Fruit fly (Drosophila melanogaster) whole organism, prepupa: ENCODE data around the gene senju.
A peak's percentile ranks its signal among the peaks of the same experiment; 100 is the strongest.

Source experiments
- Blimp-1 ChIP-seq: fragments of 200-800 bp; sonication (Bioruptor generic); optimal IDR thresholded peaks from 3 replicates; lab custom pipeline; 2017; ENCODE audit warnings: missing biosample characterization, missing genetic modification characterization, mild to moderate bottlenecking, moderate library complexity, missing genetic modification reagents
- CG10631 ChIP-seq: fragments of 200-800 bp; sonication (Bioruptor generic); optimal IDR thresholded peaks from 2 replicates; lab custom pipeline; 2016; ENCODE audit warnings: missing biosample characterization, missing genetic modification characterization
- CG10669 ChIP-seq: fragments of 200-800 bp; sonication (Bioruptor generic); optimal IDR thresholded peaks from 3 replicates; lab custom pipeline; 2018; ENCODE audit warnings: missing biosample characterization, mild to moderate bottlenecking, missing genetic modification characterization, moderate library complexity
- CG11294 ChIP-seq: fragments of 200-800 bp; sonication (Bioruptor generic); IDR thresholded peaks from 2 replicates; pipeline ENCODE4 v1.3.6; 2022; ENCODE audit warnings: missing biosample characterization, missing genetic modification characterization
- CG11762 ChIP-seq: fragments of 200-800 bp; sonication (Bioruptor generic); optimal IDR thresholded peaks from 3 replicates; lab custom pipeline; 2016; ENCODE audit warnings: missing biosample characterization, missing genetic modification characterization; ENCODE audit not compliant: insufficient read depth
- CG11902 ChIP-seq: fragments of 200-800 bp; sonication (Bioruptor generic); optimal IDR thresholded peaks from 3 replicates; lab custom pipeline; 2016; ENCODE audit warnings: missing biosample characterization, missing genetic modification characterization
- CG15336 ChIP-seq: fragments of 200-800 bp; sonication (Bioruptor generic); IDR thresholded peaks from 2 replicates; pipeline ENCODE4 v1.3.6; 2022; ENCODE audit warnings: missing biosample characterization, missing genetic modification characterization
- CG31627 ChIP-seq: fragments of 200-800 bp; sonication (Bioruptor generic); optimal IDR thresholded peaks from 3 replicates; lab custom pipeline; 2016; ENCODE audit warnings: missing biosample characterization, missing genetic modification characterization
- CG32006 ChIP-seq: fragments of 200-800 bp; sonication (Bioruptor generic); optimal IDR thresholded peaks from 3 replicates; lab custom pipeline; 2017; ENCODE audit warnings: missing biosample characterization, mild to moderate bottlenecking, missing genetic modification characterization
- CG3919 ChIP-seq: fragments of 200-800 bp; sonication (Bioruptor generic); optimal IDR thresholded peaks from 3 replicates; lab custom pipeline; 2016; ENCODE audit warnings: missing biosample characterization, missing genetic modification characterization
- CG4318 ChIP-seq: fragments of 200-800 bp; sonication (Bioruptor generic); optimal IDR thresholded peaks from 3 replicates; lab custom pipeline; 2017; ENCODE audit warnings: missing biosample characterization, mild to moderate bottlenecking, missing genetic modification characterization
- CG6163 ChIP-seq: fragments of 200-800 bp; sonication (Bioruptor generic); IDR thresholded peaks from 3 replicates; pipeline ENCODE4 v1.3.6; 2022; ENCODE audit warnings: missing biosample characterization, missing genetic modification characterization
- CG6276 ChIP-seq: fragments of 200-800 bp; sonication (Bioruptor generic); optimal IDR thresholded peaks from 2 replicates; lab custom pipeline; 2017; ENCODE audit warnings: missing biosample characterization, mild to moderate bottlenecking, missing genetic modification characterization
- CG6792 ChIP-seq: fragments of 200-800 bp; sonication (Bioruptor generic); optimal IDR thresholded peaks from 3 replicates; lab custom pipeline; 2016; ENCODE audit warnings: missing biosample characterization, missing genetic modification characterization
- CG7368 ChIP-seq: fragments of 200-800 bp; sonication (Bioruptor generic); optimal IDR thresholded peaks from 3 replicates; lab custom pipeline; 2016; ENCODE audit warnings: missing biosample characterization, missing genetic modification characterization
- CG8119 ChIP-seq: fragments of 200-800 bp; sonication (Bioruptor generic); IDR thresholded peaks from 3 replicates; pipeline ENCODE4 v1.3.6; 2022; ENCODE audit warnings: missing biosample characterization, missing genetic modification characterization
- CG8319 ChIP-seq: fragments of 200-800 bp; sonication (Bioruptor generic); optimal IDR thresholded peaks from 3 replicates; lab custom pipeline; 2016; ENCODE audit warnings: missing biosample characterization, missing genetic modification characterization
- CG8632 ChIP-seq: fragments of 200-800 bp; sonication (Bioruptor generic); optimal IDR thresholded peaks from 3 replicates; lab custom pipeline; 2016; ENCODE audit warnings: missing biosample characterization, missing genetic modification characterization
- CG9139 ChIP-seq: fragments of 200-800 bp; sonication (Bioruptor generic); optimal IDR thresholded peaks from 3 replicates; lab custom pipeline; 2017; ENCODE audit warnings: missing biosample characterization, mild to moderate bottlenecking, missing genetic modification characterization
- Eip75B ChIP-seq: fragments of 200-800 bp; sonication (Bioruptor generic); optimal IDR thresholded peaks from 3 replicates; lab custom pipeline; 2016; ENCODE audit warnings: missing biosample characterization, missing genetic modification characterization
- Eip78C ChIP-seq: fragments of 200-800 bp; sonication (Bioruptor generic); peaks from one replicate; lab custom pipeline; 2016; ENCODE audit warnings: missing biosample characterization, missing genetic modification characterization
- Eip93F ChIP-seq: fragments of 200-800 bp; sonication (Bioruptor generic); optimal IDR thresholded peaks from 2 replicates; lab custom pipeline; 2016; ENCODE audit warnings: missing biosample characterization, mild to moderate bottlenecking, missing genetic modification characterization
- Ets96B ChIP-seq: fragments of 200-800 bp; optimal IDR thresholded peaks from 2 replicates; lab custom pipeline; 2019; ENCODE audit warnings: missing biosample characterization, mild to moderate bottlenecking, missing genetic modification characterization, moderate library complexity
- Hr39 ChIP-seq: fragments of 200-800 bp; sonication (Bioruptor generic); optimal IDR thresholded peaks from 2 replicates; lab custom pipeline; 2016; ENCODE audit warnings: missing biosample characterization, missing genetic modification characterization
- Hr4 ChIP-seq: fragments of 200-800 bp; sonication (Bioruptor generic); optimal IDR thresholded peaks from 3 replicates; lab custom pipeline; 2016; ENCODE audit warnings: missing biosample characterization, missing genetic modification characterization
- Smox ChIP-seq: fragments of 200-800 bp; sonication (Bioruptor generic); optimal IDR thresholded peaks from 3 replicates; lab custom pipeline; 2016; ENCODE audit warnings: missing biosample characterization, missing genetic modification characterization
- Sox102F ChIP-seq: fragments of 200-800 bp; sonication (Bioruptor generic); optimal IDR thresholded peaks from 2 replicates; lab custom pipeline; 2016; ENCODE audit warnings: missing biosample characterization, mild to moderate bottlenecking, missing genetic modification characterization
- Sox14 ChIP-seq: fragments of 200-800 bp; sonication (Bioruptor generic); optimal IDR thresholded peaks from 3 replicates; lab custom pipeline; 2016; ENCODE audit warnings: missing biosample characterization, missing genetic modification characterization
- achi ChIP-seq: fragments of 200-800 bp; sonication (Bioruptor generic); optimal IDR thresholded peaks from 3 replicates; lab custom pipeline; 2016; ENCODE audit warnings: missing biosample characterization, missing genetic modification characterization
- cyc ChIP-seq: fragments of 200-800 bp; sonication (Bioruptor generic); optimal IDR thresholded peaks from 3 replicates; lab custom pipeline; 2016; ENCODE audit warnings: missing biosample characterization, missing genetic modification characterization
- dac ChIP-seq: fragments of 200-800 bp; sonication (Bioruptor generic); optimal IDR thresholded peaks from 2 replicates; lab custom pipeline; 2017; ENCODE audit warnings: missing biosample characterization, mild to moderate bottlenecking, missing genetic modification characterization
- eg ChIP-seq: fragments of 200-800 bp; sonication (Bioruptor generic); IDR thresholded peaks from 3 replicates; pipeline ENCODE4 v1.3.6; 2022; ENCODE audit warnings: missing biosample characterization, missing genetic modification characterization
- esn ChIP-seq: fragments of 200-800 bp; sonication (Bioruptor generic); optimal IDR thresholded peaks from 2 replicates; lab custom pipeline; 2016; ENCODE audit warnings: missing biosample characterization, mild to moderate bottlenecking, missing genetic modification characterization, moderate library complexity
- fd85E ChIP-seq: fragments of 200-800 bp; sonication (Bioruptor generic); optimal IDR thresholded peaks from 3 replicates; lab custom pipeline; 2016; ENCODE audit warnings: missing biosample characterization, missing genetic modification characterization
- fkh ChIP-seq: fragments of 200-800 bp; sonication (Bioruptor generic); optimal IDR thresholded peaks from 3 replicates; lab custom pipeline; 2017; ENCODE audit warnings: missing biosample characterization, mild to moderate bottlenecking, missing genetic modification characterization, moderate library complexity
- lz ChIP-seq: fragments of 200-800 bp; sonication (Bioruptor generic); optimal IDR thresholded peaks from 3 replicates; lab custom pipeline; 2016; ENCODE audit warnings: missing biosample characterization, missing genetic modification characterization
- net ChIP-seq: fragments of 200-800 bp; sonication (Bioruptor generic); optimal IDR thresholded peaks from 3 replicates; lab custom pipeline; 2016; ENCODE audit warnings: missing biosample characterization, missing genetic modification characterization
- pdm3 ChIP-seq: fragments of 200-800 bp; sonication (Bioruptor generic); optimal IDR thresholded peaks from 3 replicates; lab custom pipeline; 2016; ENCODE audit warnings: missing biosample characterization, missing genetic modification characterization
- salr ChIP-seq, 2 experiments: fragments of 200-800 bp; sonication (Bioruptor generic); optimal IDR thresholded peaks; 3 replicates each; lab custom pipeline; 2016 to 2018; ENCODE audit warnings: missing biosample characterization in 2 of 2, missing genetic modification characterization in 2 of 2, mild to moderate bottlenecking in 1 of 2
- ss ChIP-seq, 2 experiments: fragments of 200-800 bp; sonication (Bioruptor generic); optimal IDR thresholded peaks; 2 replicates in 1 of 2; 3 replicates in 1 of 2; lab custom pipeline; 2017 to 2018; ENCODE audit warnings: mild to moderate bottlenecking in 2 of 2, missing biosample characterization in 2 of 2, missing genetic modification characterization in 2 of 2, moderate library complexity in 1 of 2
- topi ChIP-seq: fragments of 200-800 bp; sonication (Bioruptor generic); optimal IDR thresholded peaks from 3 replicates; lab custom pipeline; 2016; ENCODE audit warnings: missing biosample characterization, missing genetic modification characterization
- vri ChIP-seq: fragments of 200-800 bp; sonication (Bioruptor generic); optimal IDR thresholded peaks from 3 replicates; lab custom pipeline; 2016; ENCODE audit warnings: missing biosample characterization, mild to moderate bottlenecking, missing genetic modification characterization

The senju gene

dm6 chr2L:5070797-5071579 lies 18.3 kb downstream of the senju start, which contains the start of gene RpL37A (continued):
- TF ChIP-seq ss (GFP tag; optimal IDR thresholded peaks at IDR 0.05; lab: Kevin White, UChicago), result peak; percentile 59 to 81

dm6 chr2L:5072357-5072756 lies 19.7 kb downstream of the senju start:
- TF ChIP-seq Eip78C (GFP tag; lab: Kevin White, UChicago), result peak; percentile 26
- TF ChIP-seq Blimp-1, result no peak

- TF ChIP-seq esn (no peak), net (GFP tag; lab: Kevin White, UChicago) (no peak), eg (GFP tag; lab: Robert Waterston, UW) (no peak), Sox102F (no peak)
- TF ChIP-seq, all 60 proteins: peak for 0
These were observed 26.6 kb downstream of the senju start for dm6 chr2L:5079200-5079599.

- peak; percentile 49 for TF ChIP-seq Sox14
- peak; percentile 53 for TF ChIP-seq CG6792 (GFP tag; lab: Kevin White, UChicago)
- peak; percentile 96 for TF ChIP-seq CG8119 (GFP tag; lab: Robert Waterston, UW)
- peak; percentile 77 for TF ChIP-seq net (GFP tag; lab: Kevin White, UChicago)
- TF ChIP-seq CG32006, result peak; percentile 97
- TF ChIP-seq Smox (GFP tag; lab: Kevin White, UChicago), result no peak
- TF ChIP-seq CG8319 (GFP tag; lab: Kevin White, UChicago), result no peak
- TF ChIP-seq lz (GFP tag; lab: Kevin White, UChicago), result no peak
- TF ChIP-seq Hr4 (GFP tag; lab: Kevin White, UChicago), result peak; percentile 85
- peak; percentile 56 for TF ChIP-seq Eip75B (GFP tag; lab: Kevin White, UChicago)
- TF ChIP-seq CG6276 (GFP tag; lab: Kevin White, UChicago), result peak; percentile 95
- peak; percentile 80 for TF ChIP-seq CG10669
- TF ChIP-seq fkh (GFP tag; lab: Kevin White, UChicago), result no peak
- TF ChIP-seq CG31627, result no peak
- TF ChIP-seq CG8632, result peak; percentile 64
- peak; percentile 93 for TF ChIP-seq Eip78C (GFP tag; lab: Kevin White, UChicago)
- no peak for TF ChIP-seq cyc (GFP tag; lab: Kevin White, UChicago)
- TF ChIP-seq fd85E, result no peak
- peak; percentile 91 for TF ChIP-seq CG4318 (GFP tag; lab: Kevin White, UChicago)
- peak; percentile 87 to 90 for TF ChIP-seq ss (GFP tag; optimal IDR thresholded peaks at IDR 0.05; lab: Kevin White, UChicago)
- TF ChIP-seq achi, result peak; percentile 85
- peak in 1 of 2 experiments; percentile 92 for TF ChIP-seq salr (GFP tag; optimal IDR thresholded peaks at IDR 0.05; lab: Kevin White, UChicago)
- peak; percentile 83 for TF ChIP-seq CG10631
- TF ChIP-seq CG11762 (GFP tag; lab: Kevin White, UChicago), result peak; percentile 70
- no peak for TF ChIP-seq Blimp-1
- no peak for TF ChIP-seq pdm3 (GFP tag; lab: Kevin White, UChicago)
- TF ChIP-seq CG11294 (GFP tag; lab: Robert Waterston, UW), result peak; percentile 77
- peak; percentile 82 for TF ChIP-seq Ets96B
- TF ChIP-seq CG3919 (GFP tag; lab: Kevin White, UChicago), result peak; percentile 81
- TF ChIP-seq dac, result peak; percentile 82
- peak; percentile 95 for TF ChIP-seq CG15336 (GFP tag; lab: Robert Waterston, UW)
- no peak for TF ChIP-seq Eip93F (GFP tag; lab: Kevin White, UChicago)
- TF ChIP-seq eg (GFP tag; lab: Robert Waterston, UW), result peak; percentile 72; the same call in 1 of the 3 replicates
- TF ChIP-seq Sox102F, result no peak
- TF ChIP-seq CG7368, result peak; percentile 44
- TF ChIP-seq Hr39 (GFP tag; lab: Kevin White, UChicago), result no peak
- no peak for TF ChIP-seq esn
- TF ChIP-seq CG6163 (GFP tag; lab: Robert Waterston, UW), result no peak; the same call in none of the 3 replicates
- TF ChIP-seq CG9139 (GFP tag; lab: Kevin White, UChicago), result peak; percentile 77
- TF ChIP-seq CG11902, result no peak
- TF ChIP-seq topi (GFP tag; lab: Kevin White, UChicago), result no peak
- TF ChIP-seq vri (GFP tag; lab: Kevin White, UChicago), result no peak
These were observed 27.7 kb downstream of the senju start for dm6 chr2L:5080225-5080867.
